Fruit fly (Drosophila melanogaster) whole organism, embryonic: ENCODE results near the gene fzo.

Source experiments
- ATbp ChIP-seq: fragments of 200-800 bp; sonication (Bioruptor generic); optimal IDR thresholded peaks from 2 replicates; lab custom pipeline; 2017; ENCODE audit warnings: missing biosample characterization, mild to moderate bottlenecking, missing genetic modification characterization, missing genetic modification reagents
- Aef1 ChIP-seq: fragments of 200-800 bp; sonication (Bioruptor generic); IDR thresholded peaks from 3 replicates; pipeline ENCODE4 v1.3.6; 2022; ENCODE audit warnings: missing biosample characterization, missing genetic modification characterization
- Asciz ChIP-seq: fragments of 200-800 bp; sonication (Bioruptor generic); optimal IDR thresholded peaks from 2 replicates; lab custom pipeline; 2017; ENCODE audit warnings: missing biosample characterization, mild to moderate bottlenecking, missing genetic modification characterization, missing genetic modification reagents
- B-H2 ChIP-seq: fragments of 200-800 bp; sonication (Bioruptor generic); optimal IDR thresholded peaks from 2 replicates; lab custom pipeline; 2018; ENCODE audit warnings: missing biosample characterization, mild to moderate bottlenecking, missing genetic modification characterization
- CG10147 ChIP-seq: fragments of 200-800 bp; sonication (Bioruptor generic); optimal IDR thresholded peaks from 2 replicates; lab custom pipeline; 2019; ENCODE audit warnings: missing biosample characterization, mild to moderate bottlenecking, missing genetic modification characterization, moderate library complexity
- CG10274 ChIP-seq: fragments of 200-800 bp; sonication (Bioruptor generic); optimal IDR thresholded peaks from 3 replicates; lab custom pipeline; 2017; ENCODE audit warnings: missing biosample characterization, mild to moderate bottlenecking, missing genetic modification characterization
- CG10654 ChIP-seq: fragments of 200-800 bp; sonication (Bioruptor generic); optimal IDR thresholded peaks from 2 replicates; lab custom pipeline; 2016; ENCODE audit warnings: missing biosample characterization, missing genetic modification characterization
- CG12155 ChIP-seq: fragments of 200-800 bp; sonication (Bioruptor generic); optimal IDR thresholded peaks from 3 replicates; lab custom pipeline; 2016; ENCODE audit warnings: missing biosample characterization, missing genetic modification characterization
- CG12236 ChIP-seq: fragments of 200-800 bp; sonication (Bioruptor generic); optimal IDR thresholded peaks from 2 replicates; lab custom pipeline; 2016; ENCODE audit warnings: missing biosample characterization, missing genetic modification characterization
- CG13424 ChIP-seq: fragments of 200-800 bp; sonication (Bioruptor generic); optimal IDR thresholded peaks from 2 replicates; lab custom pipeline; 2019; ENCODE audit warnings: missing biosample characterization, mild to moderate bottlenecking, missing genetic modification characterization, moderate library complexity
- CG14860 ChIP-seq: fragments of 200-800 bp; sonication (Bioruptor generic); IDR thresholded peaks from 3 replicates; pipeline ENCODE4 v1.3.6; 2022; ENCODE audit warnings: missing biosample characterization, missing genetic modification characterization; ENCODE audit not compliant: partially characterized antibody
- CG15514 ChIP-seq: fragments of 200-800 bp; sonication (Bioruptor generic); optimal IDR thresholded peaks from 3 replicates; lab custom pipeline; 2017; ENCODE audit warnings: missing biosample characterization, missing genetic modification characterization, mild to moderate bottlenecking, moderate library complexity, missing genetic modification reagents
- CG1603 ChIP-seq: fragments of 200-800 bp; sonication (Bioruptor generic); optimal IDR thresholded peaks from 2 replicates; lab custom pipeline; 2019; ENCODE audit warnings: missing biosample characterization, mild to moderate bottlenecking, missing genetic modification characterization, moderate library complexity
- CG1792 ChIP-seq: fragments of 200-800 bp; sonication (Bioruptor generic); optimal IDR thresholded peaks from 2 replicates; lab custom pipeline; 2016; ENCODE audit warnings: missing biosample characterization, missing genetic modification characterization
- CG18476 ChIP-seq: fragments of 200-800 bp; sonication (Bioruptor generic); optimal IDR thresholded peaks from 2 replicates; lab custom pipeline; 2016; ENCODE audit warnings: missing biosample characterization, mild to moderate bottlenecking, missing genetic modification characterization
- CG4328 ChIP-seq: fragments of 200-800 bp; sonication (Bioruptor generic); optimal IDR thresholded peaks from 3 replicates; lab custom pipeline; 2017; ENCODE audit warnings: missing biosample characterization, missing genetic modification reagents, missing genetic modification characterization
- CG43689 ChIP-seq: fragments of 200-800 bp; sonication (Bioruptor generic); IDR thresholded peaks from 2 replicates; pipeline ENCODE4 v1.3.6; 2022; ENCODE audit warnings: missing biosample characterization, missing genetic modification characterization
- CG4820 ChIP-seq: fragments of 200-800 bp; sonication (Bioruptor generic); optimal IDR thresholded peaks from 3 replicates; lab custom pipeline; 2016; ENCODE audit warnings: missing biosample characterization, missing genetic modification characterization
- CG6175 ChIP-seq: fragments of 200-800 bp; sonication (Bioruptor generic); IDR thresholded peaks from 3 replicates; pipeline ENCODE4 v1.3.6; 2022; ENCODE audit warnings: missing biosample characterization, missing genetic modification characterization
- CG7271 ChIP-seq: fragments of 200-800 bp; sonication (Bioruptor generic); optimal IDR thresholded peaks from 2 replicates; lab custom pipeline; 2018; ENCODE audit warnings: missing biosample characterization, mild to moderate bottlenecking, missing genetic modification characterization, moderate library complexity
- CG7839 ChIP-seq: fragments of 200-800 bp; sonication (Bioruptor generic); optimal IDR thresholded peaks from 3 replicates; lab custom pipeline; 2018; ENCODE audit warnings: missing biosample characterization, mild to moderate bottlenecking, missing genetic modification characterization, moderate library complexity
- CG7987 ChIP-seq: fragments of 200-800 bp; sonication (Bioruptor generic); optimal IDR thresholded peaks from 2 replicates; lab custom pipeline; 2018; ENCODE audit warnings: missing biosample characterization, mild to moderate bottlenecking, missing genetic modification characterization, moderate library complexity
- CG8765 ChIP-seq: fragments of 200-800 bp; sonication (Bioruptor generic); IDR thresholded peaks from 2 replicates; pipeline ENCODE4 v1.3.6; 2022; ENCODE audit warnings: missing biosample characterization, missing genetic modification characterization
- CoRest ChIP-seq: fragments of 200-800 bp; sonication (Bioruptor generic); optimal IDR thresholded peaks from 3 replicates; lab custom pipeline; 2018; ENCODE audit warnings: missing biosample characterization, mild to moderate bottlenecking, missing genetic modification characterization, moderate library complexity
- D ChIP-seq, 2 experiments: fragments of 200-800 bp in 1 of 2; fragments of >200 bp in 1 of 2; sonication (Bioruptor generic) in 1 of 2; optimal IDR thresholded peaks; 2 replicates in 1 of 2; 3 replicates in 1 of 2; lab custom pipeline; 2017; ENCODE audit warnings: mild to moderate bottlenecking in 1 of 2, missing biosample characterization in 1 of 2, missing genetic modification characterization in 1 of 2, missing genetic modification reagents in 1 of 2
- Dp ChIP-seq: fragments of 200-800 bp; sonication (Bioruptor generic); optimal IDR thresholded peaks from 2 replicates; lab custom pipeline; 2018; ENCODE audit warnings: missing biosample characterization, mild to moderate bottlenecking, missing genetic modification characterization, moderate library complexity
- Fer1 ChIP-seq: fragments of 200-800 bp; sonication (Bioruptor generic); optimal IDR thresholded peaks from 2 replicates; lab custom pipeline; 2017; ENCODE audit warnings: missing biosample characterization, mild to moderate bottlenecking, missing genetic modification characterization
- Fer2 ChIP-seq: fragments of 200-800 bp; sonication (Bioruptor generic); optimal IDR thresholded peaks from 2 replicates; lab custom pipeline; 2018; ENCODE audit warnings: missing biosample characterization, mild to moderate bottlenecking, missing genetic modification characterization, moderate library complexity
- HHEX ChIP-seq: fragments of 200-800 bp; sonication (Bioruptor generic); optimal IDR thresholded peaks from 3 replicates; lab custom pipeline; 2017; ENCODE audit warnings: missing biosample characterization, mild to moderate bottlenecking, missing genetic modification characterization, missing genetic modification reagents
- Hr51 ChIP-seq, 2 experiments: fragments of 200-800 bp; sonication (Bioruptor generic); optimal IDR thresholded peaks; 2 replicates in 1 of 2; 3 replicates in 1 of 2; lab custom pipeline; 2016 to 2018; ENCODE audit warnings: missing biosample characterization in 2 of 2, missing genetic modification characterization in 2 of 2, mild to moderate bottlenecking in 1 of 2, moderate library complexity in 1 of 2
- Myb ChIP-seq: fragments of 200-800 bp; sonication (Bioruptor generic); optimal IDR thresholded peaks from 2 replicates; lab custom pipeline; 2016; ENCODE audit warnings: missing biosample characterization, missing genetic modification characterization
- NfI ChIP-seq: fragments of 200-800 bp; sonication (Bioruptor generic); optimal IDR thresholded peaks from 3 replicates; lab custom pipeline; 2018; ENCODE audit warnings: missing biosample characterization, mild to moderate bottlenecking, missing genetic modification characterization, moderate library complexity
- Side ChIP-seq: fragments of 200-800 bp; sonication (Bioruptor generic); optimal IDR thresholded peaks from 2 replicates; lab custom pipeline; 2016; ENCODE audit warnings: missing biosample characterization, missing genetic modification characterization
- Sin3A ChIP-seq: fragments of >200 bp; optimal IDR thresholded peaks from 2 replicates; lab custom pipeline; 2018
- abd-A ChIP-seq: fragments of 200-800 bp; sonication (Bioruptor generic); optimal IDR thresholded peaks from 3 replicates; lab custom pipeline; 2019; ENCODE audit warnings: missing biosample characterization, mild to moderate bottlenecking, missing genetic modification characterization, moderate library complexity
- ash1 ChIP-seq: fragments of 200-800 bp; sonication (Bioruptor generic); optimal IDR thresholded peaks from 2 replicates; lab custom pipeline; 2018; ENCODE audit warnings: missing biosample characterization, mild to moderate bottlenecking, missing genetic modification characterization
- chinmo ChIP-seq: fragments of 200-800 bp; sonication (Bioruptor generic); IDR thresholded peaks from 4 replicates; pipeline ENCODE4 v1.3.6; 2022; ENCODE audit warnings: missing biosample characterization, missing genetic modification characterization; ENCODE audit not compliant: partially characterized antibody
- da ChIP-seq: fragments of 200-800 bp; sonication (Bioruptor generic); optimal IDR thresholded peaks from 2 replicates; lab custom pipeline; 2016; ENCODE audit warnings: missing biosample characterization, missing genetic modification characterization
- danr ChIP-seq: fragments of 200-800 bp; sonication (Bioruptor generic); IDR thresholded peaks from 2 replicates; pipeline ENCODE4 v1.3.6; 2022; ENCODE audit warnings: missing biosample characterization, missing genetic modification characterization
- dpn ChIP-seq, 2 experiments: fragments of 200-800 bp; sonication (Bioruptor generic); optimal IDR thresholded peaks; 3 replicates each; lab custom pipeline; 2016; ENCODE audit warnings: missing biosample characterization in 2 of 2, missing genetic modification characterization in 2 of 2
- fd64A ChIP-seq: fragments of 200-800 bp; sonication (Bioruptor generic); optimal IDR thresholded peaks from 3 replicates; lab custom pipeline; 2018; ENCODE audit warnings: missing biosample characterization, mild to moderate bottlenecking, missing genetic modification characterization
- fu2 ChIP-seq: fragments of 200-800 bp; sonication (Bioruptor generic); optimal IDR thresholded peaks from 2 replicates; lab custom pipeline; 2016; ENCODE audit warnings: missing biosample characterization, missing genetic modification characterization
- insv ChIP-seq, 2 experiments: fragments of 200-800 bp; sonication (Bioruptor generic); optimal IDR thresholded peaks; 3 replicates each; lab custom pipeline; 2016 to 2018; ENCODE audit warnings: missing biosample characterization in 2 of 2, missing genetic modification characterization in 2 of 2
- lilli ChIP-seq: fragments of 200-800 bp; sonication (Bioruptor generic); optimal IDR thresholded peaks from 3 replicates; lab custom pipeline; 2016; ENCODE audit warnings: missing biosample characterization, missing genetic modification characterization
- org-1 ChIP-seq: fragments of 200-800 bp; sonication (Bioruptor generic); optimal IDR thresholded peaks from 2 replicates; lab custom pipeline; 2017; ENCODE audit warnings: missing biosample characterization, missing genetic modification characterization
- otp ChIP-seq: fragments of 200-800 bp; sonication (Bioruptor generic); IDR thresholded peaks from 3 replicates; pipeline ENCODE4, ENCODE4 v1.3.6; 2022; ENCODE audit warnings: missing biosample characterization, missing genetic modification characterization
- so ChIP-seq: fragments of 200-800 bp; sonication (Bioruptor generic); IDR thresholded peaks from 3 replicates; pipeline ENCODE4 v1.3.6; 2022; ENCODE audit warnings: missing biosample characterization, missing genetic modification characterization
- trh ChIP-seq: fragments of 200-800 bp; sonication (Bioruptor generic); optimal IDR thresholded peaks from 2 replicates; lab custom pipeline; 2016; ENCODE audit warnings: missing biosample characterization, missing genetic modification characterization
- zfh1 ChIP-seq: fragments of 200-800 bp; sonication (Bioruptor generic); IDR thresholded peaks from 3 replicates; pipeline ENCODE4 v1.3.6; 2022; ENCODE audit warnings: missing biosample characterization, missing genetic modification characterization

The fzo gene

DNA sequence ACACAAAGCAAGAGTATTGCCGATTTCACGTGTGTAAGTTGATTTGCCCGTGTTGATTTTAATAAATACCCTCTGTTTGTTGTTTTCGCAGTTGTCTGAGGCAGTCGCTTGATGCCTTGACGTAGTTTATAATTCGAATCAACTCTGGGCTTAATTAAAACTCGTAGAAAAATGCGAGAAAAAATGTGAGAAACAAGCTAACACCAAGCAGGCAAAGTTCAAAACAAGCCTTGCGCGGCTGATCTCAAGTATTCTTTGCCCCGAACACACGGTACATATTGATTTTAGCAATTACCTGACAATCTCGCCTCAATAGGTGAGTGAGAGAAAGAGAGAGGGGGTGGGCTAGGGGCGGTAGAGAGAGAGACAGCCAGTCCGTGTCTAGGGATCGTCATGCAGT, 21.4 kb upstream of the fzo start (continued):
- TF ChIP-seq Fer1 (GFP tag; lab: Kevin White, UChicago) (peak; percentile 66), CG7271 (tag; lab: Kevin White, UChicago) (no peak), CG8765 (GFP tag; lab: Robert Waterston, UW) (no peak), D (optimal IDR thresholded peaks at IDR 0.05; lab: Kevin White, UChicago) (no peak), D (GFP tag; optimal IDR thresholded peaks at IDR 0.05; lab: Kevin White, UChicago) (no peak), lilli (GFP tag; lab: Kevin White, UChicago) (peak; percentile 40), CG10274 (GFP tag; lab: Kevin White, UChicago) (peak; percentile 16), CG4820 (GFP tag; lab: Kevin White, UChicago) (no peak), Aef1 (no peak), CG43689 (GFP tag; lab: Robert Waterston, UW) (no peak), CG1603 (tag; lab: Kevin White, UChicago) (peak; percentile 8), Asciz (GFP tag; lab: Kevin White, UChicago) (peak; percentile 27), CG13424 (tag; lab: Kevin White, UChicago) (no peak), CG10654 (no peak), Sin3A (lab: Kevin White, UChicago) (no peak), B-H2 (GFP tag; lab: Kevin White, UChicago) (peak; percentile 59), zfh1 (GFP tag; lab: Robert Waterston, UW) (peak; percentile 53; the same call in 1 of the 3 replicates), HHEX (GFP tag; lab: Kevin White, UChicago) (peak; percentile 53), abd-A (tag; lab: Kevin White, UChicago) (no peak), Fer2 (peak; percentile 42), CG6175 (GFP tag; lab: Robert Waterston, UW) (0 out of 3 replicates have a peak, but pooled peaks have one; percentile 24), CG18476 (GFP tag; lab: Kevin White, UChicago) (no peak), CG1792 (peak; percentile 11), CG7839 (tag; lab: Kevin White, UChicago) (peak; percentile 19), ATbp (GFP tag; lab: Kevin White, UChicago) (peak; percentile 56), da (GFP tag; lab: Kevin White, UChicago) (no peak), otp (GFP tag; lab: Robert Waterston, UW) (peak; percentile 63; the same call in 1 of the 3 replicates), fu2 (peak; percentile 7), fd64A (no peak), dpn (GFP tag; optimal IDR thresholded peaks at IDR 0.05; lab: Kevin White, UChicago) (peak in 1 of 2 experiments; percentile 15), Hr51 (GFP tag; optimal IDR thresholded peaks at IDR 0.05; lab: Kevin White, UChicago) (peak in 1 of 2 experiments; percentile 45), CG12236 (no peak), Side (GFP tag; lab: Kevin White, UChicago) (peak; percentile 28), insv (GFP tag; optimal IDR thresholded peaks at IDR 0.05; lab: Kevin White, UChicago) (peak in 1 of 2 experiments; percentile 18), trh (GFP tag; lab: Kevin White, UChicago) (peak; percentile 26), danr (GFP tag; lab: Robert Waterston, UW) (0 out of 2 replicates have a peak, but pooled peaks have one; percentile 12), CG4328 (GFP tag; lab: Kevin White, UChicago) (peak; percentile 16), CG12155 (GFP tag; lab: Kevin White, UChicago) (no peak), CG10147 (GFP tag; lab: Kevin White, UChicago) (peak; percentile 25), CG15514 (peak; percentile 55), CG14860 (no peak), Myb (GFP tag; lab: Kevin White, UChicago) (peak; percentile 17), ash1 (peak; percentile 30), so (GFP tag; lab: Robert Waterston, UW) (no peak), CoRest (tag; lab: Kevin White, UChicago) (peak; percentile 33), NfI (GFP tag; lab: Kevin White, UChicago) (peak; percentile 24), chinmo (no peak), org-1 (GFP tag; lab: Kevin White, UChicago) (peak; percentile 40), CG7987 (GFP tag; lab: Kevin White, UChicago) (peak; percentile 48), Dp (GFP tag; lab: Kevin White, UChicago) (no peak)
